Worm (Caenorhabditis elegans) whole organism, young adult: ENCODE results near the gene F38B6.3.

Source experiments
- C06A6.2 ChIP-seq: fragments of 200-800 bp; sonication (Bioruptor generic); conservative IDR thresholded peaks from 2 replicates; pipeline ENCODE4 v1.3.6; 2022; ENCODE audit warnings: missing genetic modification characterization, missing compliant biosample characterization
- F23B12.7 ChIP-seq: sonication (generic microtip); optimal IDR thresholded peaks from 2 replicates; lab custom pipeline; 2017; ENCODE audit warnings: missing genetic modification characterization, mild to moderate bottlenecking, missing compliant biosample characterization, antibody characterized with exemption, moderate library complexity; ENCODE audit not compliant: insufficient read depth
- F55B11.4 ChIP-seq: sonication (generic microtip); optimal IDR thresholded peaks from 2 replicates; lab custom pipeline; 2016; ENCODE audit warnings: missing compliant biosample characterization, missing genetic modification characterization, borderline replicate concordance; ENCODE audit not compliant: insufficient read depth
- K12H6.12 ChIP-seq: fragments of 200-800 bp; sonication (Bioruptor generic); optimal IDR thresholded peaks from 2 replicates; lab custom pipeline; 2018; ENCODE audit warnings: mild to moderate bottlenecking, missing genetic modification characterization, missing compliant biosample characterization
- T07F8.4 ChIP-seq: sonication (generic microtip); optimal IDR thresholded peaks from 2 replicates; lab custom pipeline; 2016; ENCODE audit warnings: mild to moderate bottlenecking, missing genetic modification characterization, moderate library complexity, missing compliant biosample characterization
- Y53F4B.3 ChIP-seq: fragments of 200-800 bp; sonication (Bioruptor generic); IDR thresholded peaks from 2 replicates; pipeline ENCODE4 v1.3.6; 2022; ENCODE audit warnings: missing genetic modification reagents, missing genetic modification characterization, missing compliant biosample characterization
- Y56A3A.18 ChIP-seq: fragments of 200-800 bp; sonication (Bioruptor generic); IDR thresholded peaks from 2 replicates; pipeline ENCODE4 v1.3.6; 2022; ENCODE audit warnings: missing genetic modification reagents, missing genetic modification characterization, missing compliant biosample characterization
- Y79H2A.3 ChIP-seq: fragments of 200-800 bp; sonication (Bioruptor generic); conservative IDR thresholded peaks from 2 replicates; pipeline ENCODE4 v1.3.6; 2022; ENCODE audit warnings: missing genetic modification reagents, missing genetic modification characterization, missing compliant biosample characterization
- ZK185.1 ChIP-seq: sonication (generic microtip); optimal IDR thresholded peaks from 2 replicates; lab custom pipeline; 2016; ENCODE audit warnings: mild to moderate bottlenecking, missing genetic modification characterization, missing compliant biosample characterization; ENCODE audit not compliant: poor library complexity, severe bottlenecking
- akir-1 ChIP-seq: fragments of 200-800 bp; sonication (Bioruptor generic); optimal IDR thresholded peaks from 2 replicates; lab custom pipeline; 2018; ENCODE audit warnings: mild to moderate bottlenecking, missing genetic modification characterization, moderate library complexity, missing compliant biosample characterization
- ama-1 ChIP-seq, 3 experiments: fragments of 150-350 bp in 1 of 3; sonication (generic microtip) in 2 of 3; optimal IDR thresholded peaks; 2 replicates each; lab custom pipeline; 2014 to 2018; ENCODE audit warnings: missing biosample characterization in 2 of 3, missing genetic modification characterization in 2 of 3, missing genetic modification reagents in 2 of 3
- ccch-3 ChIP-seq: fragments of 200-800 bp; sonication (Bioruptor generic); optimal IDR thresholded peaks from 2 replicates; lab custom pipeline; 2018; ENCODE audit warnings: mild to moderate bottlenecking, missing genetic modification characterization, missing compliant biosample characterization
- cebp-1 ChIP-seq, 2 experiments: fragments of 200-800 bp in 1 of 2; sonication (Bioruptor generic) in 1 of 2; sonication (generic microtip) in 1 of 2; IDR thresholded peaks in 1 of 2; optimal IDR thresholded peaks in 1 of 2; 2 replicates each; pipeline versions ENCODE4 v1.3.6 to Lab custom; 2017 to 2022; ENCODE audit warnings: missing compliant biosample characterization in 2 of 2, missing genetic modification characterization in 2 of 2, mild to moderate bottlenecking in 1 of 2, missing genetic modification reagents in 1 of 2, moderate library complexity in 1 of 2
- ceh-79 ChIP-seq: sonication (generic microtip); optimal IDR thresholded peaks from 2 replicates; lab custom pipeline; 2017; ENCODE audit warnings: mild to moderate bottlenecking, missing genetic modification characterization, missing compliant biosample characterization
- ceh-91 ChIP-seq: fragments of 200-800 bp; sonication (Bioruptor generic); IDR thresholded peaks from 2 replicates; pipeline ENCODE4 v1.3.6; 2022; ENCODE audit warnings: missing genetic modification reagents, missing genetic modification characterization, missing compliant biosample characterization
- dox-1 ChIP-seq: fragments of 200-800 bp; sonication (Bioruptor generic); IDR thresholded peaks from 2 replicates; pipeline ENCODE4 v1.3.6; 2022; ENCODE audit warnings: missing genetic modification reagents, missing genetic modification characterization, missing compliant biosample characterization
- dpff-1 ChIP-seq: sonication (generic microtip); optimal IDR thresholded peaks from 2 replicates; lab custom pipeline; 2017; ENCODE audit warnings: mild to moderate bottlenecking, missing genetic modification characterization, missing compliant biosample characterization
- dpl-1 ChIP-seq: fragments of 150-350 bp; optimal IDR thresholded peaks from 2 replicates; lab custom pipeline; 2014; ENCODE audit warnings: missing biosample characterization, missing genetic modification reagents, missing genetic modification characterization
- efl-1 ChIP-seq: fragments of 150-350 bp; optimal IDR thresholded peaks from 2 replicates; lab custom pipeline; 2014; ENCODE audit warnings: missing biosample characterization, missing genetic modification reagents, missing genetic modification characterization
- egl-18 ChIP-seq: fragments of 200-800 bp; sonication (Bioruptor generic); IDR thresholded peaks from 2 replicates; pipeline ENCODE4 v1.3.6; 2022; ENCODE audit warnings: missing genetic modification reagents, missing genetic modification characterization, missing compliant biosample characterization
- ets-4 ChIP-seq: fragments of 200-800 bp; sonication (Bioruptor generic); optimal IDR thresholded peaks from 2 replicates; lab custom pipeline; 2018; ENCODE audit warnings: mild to moderate bottlenecking, missing genetic modification characterization, missing compliant biosample characterization
- him-1 ChIP-seq: sonication (generic microtip); optimal IDR thresholded peaks from 2 replicates; lab custom pipeline; 2016; ENCODE audit warnings: missing genotype, missing genetic modification reagents, missing genetic modification characterization, missing compliant biosample characterization
- hlh-12 ChIP-seq: sonication (generic microtip); optimal IDR thresholded peaks from 2 replicates; lab custom pipeline; 2016; ENCODE audit warnings: missing genetic modification characterization, missing compliant biosample characterization
- hmg-1.2 ChIP-seq: fragments of 200-800 bp; sonication (Bioruptor generic); IDR thresholded peaks from 2 replicates; pipeline ENCODE4 v1.3.6; 2022; ENCODE audit warnings: missing genetic modification reagents, missing genetic modification characterization, missing compliant biosample characterization
- hsf-1 ChIP-seq: fragments of 200-800 bp; sonication (Bioruptor generic); IDR thresholded peaks from 2 replicates; pipeline ENCODE4 v1.3.6; 2022; ENCODE audit warnings: missing genetic modification reagents, missing genetic modification characterization, missing compliant biosample characterization
- lag-1 ChIP-seq: fragments of 200-800 bp; sonication (Bioruptor generic); IDR thresholded peaks from 2 replicates; pipeline ENCODE4 v1.3.6; 2022; ENCODE audit warnings: missing genetic modification reagents, missing genetic modification characterization, missing compliant biosample characterization
- lin-40 ChIP-seq: sonication (generic microtip); optimal IDR thresholded peaks from 2 replicates; lab custom pipeline; 2016; ENCODE audit warnings: missing genetic modification characterization, mild to moderate bottlenecking, missing compliant biosample characterization, missing genotype, missing genetic modification reagents
- lin-54 ChIP-seq: fragments of 200-800 bp; sonication (Bioruptor generic); optimal IDR thresholded peaks from 2 replicates; lab custom pipeline; 2018; ENCODE audit warnings: mild to moderate bottlenecking, missing genetic modification characterization, missing compliant biosample characterization
- lir-1 ChIP-seq: fragments of 200-800 bp; sonication (Bioruptor generic); conservative IDR thresholded peaks from 2 replicates; pipeline ENCODE4 v1.3.6; 2022; ENCODE audit warnings: missing genetic modification reagents, missing genetic modification characterization, missing compliant biosample characterization
- lsl-1 ChIP-seq: fragments of 200-800 bp; sonication (Bioruptor generic); optimal IDR thresholded peaks from 2 replicates; lab custom pipeline; 2018; ENCODE audit warnings: mild to moderate bottlenecking, missing genetic modification characterization, moderate library complexity, missing compliant biosample characterization
- madf-8 ChIP-seq: fragments of 200-800 bp; sonication (Bioruptor generic); conservative IDR thresholded peaks from 2 replicates; pipeline ENCODE4 v1.3.6; 2022; ENCODE audit warnings: missing genetic modification reagents, missing genetic modification characterization, missing compliant biosample characterization
- mcd-1 ChIP-seq: fragments of 200-800 bp; sonication (Bioruptor generic); IDR thresholded peaks from 2 replicates; pipeline ENCODE4 v1.3.6; 2022; ENCODE audit warnings: missing genetic modification reagents, missing genetic modification characterization, missing compliant biosample characterization
- mes-4 ChIP-seq: sonication (generic microtip); optimal IDR thresholded peaks from 2 replicates; lab custom pipeline; 2016; ENCODE audit warnings: missing genotype, missing genetic modification characterization, missing compliant biosample characterization
- nhr-120 ChIP-seq: fragments of 200-800 bp; sonication (Bioruptor generic); IDR thresholded peaks from 2 replicates; pipeline ENCODE4 v1.3.6; 2022; ENCODE audit warnings: missing genetic modification characterization, missing compliant biosample characterization
- nhr-80 ChIP-seq: sonication (generic microtip); optimal IDR thresholded peaks from 2 replicates; lab custom pipeline; 2016; ENCODE audit warnings: missing genetic modification characterization, missing compliant biosample characterization
- nhr-90 ChIP-seq: sonication (generic microtip); optimal IDR thresholded peaks from 2 replicates; lab custom pipeline; 2016; ENCODE audit warnings: missing genotype, mild to moderate bottlenecking, missing genetic modification characterization, missing compliant biosample characterization
- pha-4 ChIP-seq: fragments of 150-350 bp; sonication (generic microtip); optimal IDR thresholded peaks from 2 replicates; lab custom pipeline; 2014; ENCODE audit warnings: missing biosample characterization, missing genetic modification reagents, missing genetic modification characterization
- sea-2 ChIP-seq: fragments of 200-800 bp; sonication (Bioruptor generic); IDR thresholded peaks from 2 replicates; pipeline ENCODE4 v1.3.6; 2022; ENCODE audit warnings: missing genetic modification characterization, missing compliant biosample characterization
- snpc-1.1 ChIP-seq: sonication (generic microtip); optimal IDR thresholded peaks from 2 replicates; lab custom pipeline; 2017; ENCODE audit warnings: missing genetic modification characterization, mild to moderate bottlenecking, missing compliant biosample characterization, antibody characterized with exemption, moderate library complexity, missing genotype, missing genetic modification reagents; ENCODE audit not compliant: insufficient read depth
- sptf-2 ChIP-seq: fragments of 200-800 bp; sonication (Bioruptor generic); optimal IDR thresholded peaks from 2 replicates; lab custom pipeline; 2018; ENCODE audit warnings: mild to moderate bottlenecking, missing genetic modification characterization, missing compliant biosample characterization
- tbp1 ChIP-seq: fragments of 200-800 bp; sonication (Bioruptor generic); optimal IDR thresholded peaks from 2 replicates; lab custom pipeline; 2018; ENCODE audit warnings: mild to moderate bottlenecking, missing genetic modification characterization, missing compliant biosample characterization
- tlf-1 ChIP-seq: fragments of 200-800 bp; sonication (Bioruptor generic); optimal IDR thresholded peaks from 2 replicates; lab custom pipeline; 2018; ENCODE audit warnings: mild to moderate bottlenecking, missing genetic modification characterization, missing compliant biosample characterization
- unc-130 ChIP-seq: sonication (generic microtip); optimal IDR thresholded peaks from 2 replicates; lab custom pipeline; 2016; ENCODE audit warnings: missing genetic modification reagents, missing genetic modification characterization, missing compliant biosample characterization
- xnd-1 ChIP-seq: sonication (generic microtip); optimal IDR thresholded peaks from 2 replicates; lab custom pipeline; 2016; ENCODE audit warnings: missing genotype, missing genetic modification reagents, missing genetic modification characterization, missing compliant biosample characterization
- ztf-28 ChIP-seq: fragments of 200-800 bp; sonication (Bioruptor generic); IDR thresholded peaks from 2 replicates; pipeline ENCODE4 v1.3.6; 2022; ENCODE audit warnings: missing genetic modification reagents, missing genetic modification characterization, missing compliant biosample characterization
- ztf-6 ChIP-seq: fragments of 200-800 bp; sonication (Bioruptor generic); IDR thresholded peaks from 2 replicates; pipeline ENCODE4 v1.3.6; 2022; ENCODE audit warnings: missing genetic modification reagents, missing genetic modification characterization, missing compliant biosample characterization

Gene F38B6.3

DNA sequence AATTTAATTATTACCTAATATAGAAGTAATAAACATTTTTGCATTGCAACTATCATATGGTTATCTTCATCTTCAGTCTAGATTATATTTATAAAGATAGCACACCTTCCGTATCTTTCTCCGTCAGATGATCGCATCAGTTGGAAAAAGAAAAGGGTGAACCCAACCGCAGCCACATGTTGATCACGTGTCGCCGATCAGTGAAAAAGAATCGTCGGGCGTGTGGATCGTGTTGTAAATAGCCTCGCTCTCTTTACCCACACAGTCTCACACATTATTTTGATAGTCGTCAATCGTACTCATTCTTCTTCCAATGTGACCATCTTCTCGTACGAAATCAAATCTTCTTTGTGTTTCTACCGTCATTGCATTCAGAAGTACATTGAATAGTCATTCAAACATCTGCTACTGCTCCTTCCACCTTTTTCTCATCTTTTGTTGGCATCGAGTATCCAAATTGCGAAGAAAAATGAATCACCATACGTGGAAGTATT lies 50.5 kb downstream of the F38B6.3 start (continued):
- no peak for TF ChIP-seq nhr-120 (GFP tag; lab: Robert Waterston, UW)
- no peak for TF ChIP-seq mes-4 (tag; lab: Kevin White, UChicago)
- peak; percentile 35 for TF ChIP-seq pha-4
- peak; percentile 59 for TF ChIP-seq hmg-1.2 (GFP tag; lab: Robert Waterston, UW)
- peak; percentile 90 for TF ChIP-seq tlf-1 (GFP tag; lab: Kevin White, UChicago)
- TF ChIP-seq T07F8.4 (tag; lab: Kevin White, UChicago) = no peak
- no peak for TF ChIP-seq efl-1 (GFP tag; lab: Kevin White, UChicago)
- peak; percentile 47; the same call in 1 of the 2 replicates for TF ChIP-seq mcd-1 (GFP tag; lab: Robert Waterston, UW)
- TF ChIP-seq ztf-6 (GFP tag; lab: Robert Waterston, UW) = no peak
- TF ChIP-seq egl-18 (GFP tag; lab: Robert Waterston, UW) = no peak
- TF ChIP-seq ceh-79 = no peak
- peak; percentile 74; the same call in 1 of the 2 replicates for TF ChIP-seq Y79H2A.3 (GFP tag; lab: Robert Waterston, UW)
- TF ChIP-seq snpc-1.1 (tag; lab: Kevin White, UChicago) = no peak
- TF ChIP-seq F55B11.4 = no peak
- TF ChIP-seq ceh-91 (GFP tag; lab: Robert Waterston, UW) = no peak
- TF ChIP-seq lin-54 (GFP tag; lab: Kevin White, UChicago) = peak; percentile 58
- no peak for TF ChIP-seq Y53F4B.3 (GFP tag; lab: Robert Waterston, UW)
- no peak for TF ChIP-seq dpff-1
- no peak for TF ChIP-seq ets-4
- no peak for TF ChIP-seq lsl-1 (GFP tag; lab: Kevin White, UChicago)
- TF ChIP-seq lag-1 (GFP tag; lab: Robert Waterston, UW) = 0 out of 2 replicates have a peak, but pooled peaks have one; percentile 25
- peak; percentile 71 for TF ChIP-seq K12H6.12 (tag; lab: Kevin White, UChicago)
- no peak for TF ChIP-seq ztf-28 (GFP tag; lab: Robert Waterston, UW)
- 0 out of 2 replicates have a peak, but pooled peaks have one; percentile 67 for TF ChIP-seq Y56A3A.18
- TF ChIP-seq lir-1 (GFP tag; lab: Robert Waterston, UW) = peak; percentile 52; the same call in 1 of the 2 replicates
- TF ChIP-seq C06A6.2 (GFP tag; lab: Robert Waterston, UW) = peak; percentile 88
- TF ChIP-seq F23B12.7 (tag; lab: Kevin White, UChicago) = peak; percentile 4
- no peak for TF ChIP-seq ccch-3 (GFP tag; lab: Kevin White, UChicago)
- peak; percentile 69 for TF ChIP-seq tbp1 (GFP tag; lab: Kevin White, UChicago)
- no peak for TF ChIP-seq unc-130 (GFP tag; lab: Kevin White, UChicago)
- TF ChIP-seq him-1 (tag; lab: Kevin White, UChicago) = no peak
- peak; percentile 82 for TF ChIP-seq nhr-90 (tag; lab: Kevin White, UChicago)
- no peak for TF ChIP-seq hlh-12 (tag; lab: Kevin White, UChicago)
- TF ChIP-seq xnd-1 (tag; lab: Kevin White, UChicago) = no peak
- TF ChIP-seq cebp-1 (GFP tag; IDR thresholded peaks at IDR 0.05; lab: Robert Waterston, UW) = peak; percentile 79; the same call in 1 of the 2 replicates
- TF ChIP-seq cebp-1 (tag; optimal IDR thresholded peaks at IDR 0.05; lab: Kevin White, UChicago) = peak; percentile 93
- peak; percentile 93 for TF ChIP-seq ZK185.1 (tag; lab: Kevin White, UChicago)

DNA sequence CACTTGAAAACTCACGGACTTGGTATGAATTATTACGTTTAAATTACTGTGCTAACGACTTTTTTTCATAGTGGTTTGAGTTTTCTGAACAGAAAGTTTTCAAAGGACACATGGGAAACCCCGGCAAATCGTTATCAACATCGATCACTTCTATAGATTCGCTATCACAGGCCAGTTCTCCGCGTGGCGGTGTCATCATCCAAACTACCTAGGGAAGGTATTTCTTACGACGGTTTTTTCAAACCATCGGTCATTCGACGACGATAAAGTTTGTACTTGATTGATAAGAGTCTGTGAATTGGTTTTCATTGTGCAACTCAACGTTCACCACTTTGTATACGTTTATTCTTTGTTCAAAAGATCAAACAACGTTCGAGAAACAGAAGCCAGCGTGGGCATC lies 51.1 kb downstream of the F38B6.3 start:
- TF ChIP-seq madf-8 (GFP tag; lab: Robert Waterston, UW) (no peak), nhr-80 (peak; percentile 93), lag-1 (GFP tag; lab: Robert Waterston, UW) (0 out of 2 replicates have a peak, but pooled peaks have one; percentile 5), him-1 (tag; lab: Kevin White, UChicago) (no peak), akir-1 (GFP tag; lab: Kevin White, UChicago) (no peak), ZK185.1 (tag; lab: Kevin White, UChicago) (peak; percentile 56), hsf-1 (GFP tag; lab: Robert Waterston, UW) (no peak), lin-40 (tag; lab: Kevin White, UChicago) (no peak), dpl-1 (GFP tag; lab: Kevin White, UChicago) (no peak), mcd-1 (GFP tag; lab: Robert Waterston, UW) (no peak), sptf-2 (GFP tag; lab: Kevin White, UChicago) (no peak), dox-1 (GFP tag; lab: Robert Waterston, UW) (peak; percentile 42), ama-1 (optimal IDR thresholded peaks at IDR 0.05; lab: Kevin White, UChicago) (peak; percentile 12), ama-1 (GFP tag; optimal IDR thresholded peaks at IDR 0.05; lab: Kevin White, UChicago) (no peak), hlh-12 (tag; lab: Kevin White, UChicago) (no peak), sea-2 (GFP tag; lab: Robert Waterston, UW) (no peak), F23B12.7 (tag; lab: Kevin White, UChicago) (no peak), K12H6.12 (tag; lab: Kevin White, UChicago) (no peak), snpc-1.1 (tag; lab: Kevin White, UChicago) (no peak)
